Fruit fly (Drosophila melanogaster) whole organism, embryonic: ENCODE results near the gene Ant2.

Experiments used
- Aef1 ChIP-seq: fragments of 200-800 bp; sonication (Bioruptor generic); IDR thresholded peaks from 3 replicates; pipeline ENCODE4 v1.3.6; 2022; ENCODE audit warnings: missing biosample characterization, missing genetic modification characterization
- Blimp-1 ChIP-seq: fragments of 200-800 bp; sonication (Bioruptor generic); optimal IDR thresholded peaks from 3 replicates; lab custom pipeline; 2018; ENCODE audit warnings: missing biosample characterization, missing genetic modification characterization, mild to moderate bottlenecking, moderate library complexity, missing genetic modification reagents
- CG10209 ChIP-seq: fragments of 200-800 bp; sonication (Bioruptor generic); optimal IDR thresholded peaks from 3 replicates; lab custom pipeline; 2017; ENCODE audit warnings: missing biosample characterization, mild to moderate bottlenecking, missing genetic modification characterization, missing genetic modification reagents
- CG13123 ChIP-seq: fragments of 200-800 bp; sonication (Bioruptor generic); optimal IDR thresholded peaks from 2 replicates; lab custom pipeline; 2016; ENCODE audit warnings: missing biosample characterization, missing genetic modification characterization
- CG13624 ChIP-seq: fragments of 200-800 bp; sonication (Bioruptor generic); optimal IDR thresholded peaks from 2 replicates; lab custom pipeline; 2016; ENCODE audit warnings: missing biosample characterization, missing genetic modification characterization
- CG13894 ChIP-seq: fragments of 200-800 bp; sonication (Bioruptor generic); optimal IDR thresholded peaks from 3 replicates; lab custom pipeline; 2018; ENCODE audit warnings: missing biosample characterization, mild to moderate bottlenecking, missing genetic modification characterization, moderate library complexity
- CG16863 ChIP-seq: fragments of 200-800 bp; sonication (Bioruptor generic); optimal IDR thresholded peaks from 3 replicates; lab custom pipeline; 2016; ENCODE audit warnings: missing biosample characterization, missing genetic modification characterization
- CG17829 ChIP-seq: fragments of 200-800 bp; optimal IDR thresholded peaks from 2 replicates; lab custom pipeline; 2019; ENCODE audit warnings: missing biosample characterization, mild to moderate bottlenecking, missing genetic modification characterization, moderate library complexity
- CG18011 ChIP-seq: fragments of 200-800 bp; sonication (Bioruptor generic); optimal IDR thresholded peaks from 2 replicates; lab custom pipeline; 2017; ENCODE audit warnings: missing biosample characterization, missing genetic modification characterization, mild to moderate bottlenecking, moderate library complexity, missing genotype
- CG18599 ChIP-seq: fragments of 200-800 bp; sonication (Bioruptor generic); optimal IDR thresholded peaks from 3 replicates; lab custom pipeline; 2017; ENCODE audit warnings: missing biosample characterization, missing genetic modification characterization, mild to moderate bottlenecking, moderate library complexity, missing genetic modification reagents
- CG2202 ChIP-seq: fragments of 200-800 bp; sonication (Bioruptor generic); optimal IDR thresholded peaks from 2 replicates; lab custom pipeline; 2018; ENCODE audit warnings: missing biosample characterization, mild to moderate bottlenecking, missing genetic modification characterization
- CG2678 ChIP-seq: fragments of 200-800 bp; sonication (Bioruptor generic); optimal IDR thresholded peaks from 3 replicates; lab custom pipeline; 2019; ENCODE audit warnings: missing biosample characterization, mild to moderate bottlenecking, missing genetic modification characterization, moderate library complexity
- CG31441 ChIP-seq: fragments of 200-800 bp; sonication (Bioruptor generic); IDR thresholded peaks from 2 replicates; pipeline ENCODE4 v1.3.6; 2022; ENCODE audit warnings: missing biosample characterization, missing genetic modification characterization
- CG32772 ChIP-seq: fragments of 200-800 bp; sonication (Bioruptor generic); IDR thresholded peaks from 2 replicates; pipeline ENCODE4 v1.3.6; 2022; ENCODE audit warnings: missing biosample characterization, missing genetic modification characterization
- CG42726 ChIP-seq: fragments of 200-800 bp; sonication (Bioruptor generic); IDR thresholded peaks from 2 replicates; pipeline ENCODE4 v1.3.6; 2022; ENCODE audit warnings: missing biosample characterization, missing genetic modification characterization; ENCODE audit not compliant: partially characterized antibody
- CG7372 ChIP-seq: fragments of 200-800 bp; sonication (Bioruptor generic); IDR thresholded peaks from 2 replicates; pipeline ENCODE4 v1.3.6; 2022; ENCODE audit warnings: missing biosample characterization, missing genetic modification characterization
- CG7556 ChIP-seq: fragments of 200-800 bp; sonication (Bioruptor generic); optimal IDR thresholded peaks from 2 replicates; lab custom pipeline; 2017; ENCODE audit warnings: missing biosample characterization, mild to moderate bottlenecking, missing genetic modification characterization
- CG7745 ChIP-seq: fragments of 200-800 bp; sonication (Bioruptor generic); optimal IDR thresholded peaks from 2 replicates; lab custom pipeline; 2018; ENCODE audit warnings: missing biosample characterization, mild to moderate bottlenecking, missing genetic modification characterization, moderate library complexity
- CG9727 ChIP-seq: fragments of 200-800 bp; sonication (Bioruptor generic); optimal IDR thresholded peaks from 3 replicates; lab custom pipeline; 2017; ENCODE audit warnings: missing biosample characterization, mild to moderate bottlenecking, missing genetic modification characterization
- CG9797 ChIP-seq: fragments of 200-800 bp; sonication (Bioruptor generic); optimal IDR thresholded peaks from 3 replicates; lab custom pipeline; 2018; ENCODE audit warnings: missing biosample characterization, mild to moderate bottlenecking, missing genetic modification characterization
- CTCF ChIP-seq: fragments of 200-800 bp; sonication (Bioruptor generic); optimal IDR thresholded peaks from 2 replicates; lab custom pipeline; 2017; ENCODE audit warnings: missing biosample characterization, mild to moderate bottlenecking, missing genetic modification characterization, moderate library complexity
- Dll ChIP-seq: fragments of 200-800 bp; sonication (Bioruptor generic); IDR thresholded peaks from 4 replicates; pipeline ENCODE4 v1.3.6; 2022; ENCODE audit warnings: missing biosample characterization, missing genetic modification characterization; ENCODE audit not compliant: partially characterized antibody
- HmgD ChIP-seq: fragments of 200-800 bp; sonication (Bioruptor generic); optimal IDR thresholded peaks from 3 replicates; lab custom pipeline; 2016; ENCODE audit warnings: missing biosample characterization, missing genetic modification characterization
- Hmx ChIP-seq: fragments of 200-800 bp; sonication (Bioruptor generic); optimal IDR thresholded peaks from 2 replicates; lab custom pipeline; 2016; ENCODE audit warnings: missing biosample characterization, missing genetic modification characterization
- Jarid2 ChIP-seq: fragments of 200-800 bp; sonication (Bioruptor generic); optimal IDR thresholded peaks from 3 replicates; lab custom pipeline; 2017; ENCODE audit warnings: mild to moderate bottlenecking, missing biosample characterization, missing genetic modification reagents, missing genetic modification characterization
- NfI ChIP-seq: fragments of 200-800 bp; sonication (Bioruptor generic); optimal IDR thresholded peaks from 3 replicates; lab custom pipeline; 2018; ENCODE audit warnings: missing biosample characterization, mild to moderate bottlenecking, missing genetic modification characterization, moderate library complexity
- Oaz ChIP-seq: fragments of 200-800 bp; sonication (Bioruptor generic); IDR thresholded peaks from 2 replicates; pipeline ENCODE4 v1.3.6; 2022; ENCODE audit warnings: missing biosample characterization, missing genetic modification characterization
- Poxn ChIP-seq: fragments of 200-800 bp; sonication (Bioruptor generic); IDR thresholded peaks from 2 replicates; pipeline ENCODE4 v1.3.6; 2022; ENCODE audit warnings: missing biosample characterization, missing genetic modification characterization
- Scr ChIP-seq: fragments of 200-800 bp; sonication (Bioruptor generic); IDR thresholded peaks from 2 replicates; pipeline ENCODE4 v1.3.6; 2022; ENCODE audit warnings: missing biosample characterization, missing genetic modification characterization; ENCODE audit not compliant: partially characterized antibody
- Side ChIP-seq: fragments of 200-800 bp; sonication (Bioruptor generic); optimal IDR thresholded peaks from 2 replicates; lab custom pipeline; 2016; ENCODE audit warnings: missing biosample characterization, missing genetic modification characterization
- Trl ChIP-seq, 3 experiments: fragments of >200 bp in 2 of 3; fragments of 200-800 bp in 1 of 3; sonication (Bioruptor generic) in 1 of 3; optimal IDR thresholded peaks; 2 replicates in 1 of 3; 3 replicates in 2 of 3; lab custom pipeline; 2016 to 2017; ENCODE audit warnings: missing biosample characterization in 1 of 3, missing genetic modification characterization in 1 of 3
- Vsx1 ChIP-seq: fragments of 200-800 bp; sonication (Bioruptor generic); optimal IDR thresholded peaks from 2 replicates; lab custom pipeline; 2017; ENCODE audit warnings: missing biosample characterization, mild to moderate bottlenecking, missing genetic modification characterization, missing genetic modification reagents
- YL-1 ChIP-seq: fragments of 200-800 bp; sonication (Bioruptor generic); optimal IDR thresholded peaks from 3 replicates; lab custom pipeline; 2017; ENCODE audit warnings: missing biosample characterization, mild to moderate bottlenecking, missing genetic modification characterization
- aop ChIP-seq: fragments of 200-800 bp; sonication (Bioruptor generic); IDR thresholded peaks from 2 replicates; pipeline ENCODE4 v1.3.6; 2022; ENCODE audit warnings: missing biosample characterization, missing genetic modification characterization
- croc ChIP-seq: fragments of 200-800 bp; sonication (Bioruptor generic); conservative IDR thresholded peaks from 3 replicates; pipeline ENCODE4 v1.3.6; 2022; ENCODE audit warnings: missing biosample characterization, missing genetic modification characterization
- da ChIP-seq: fragments of 200-800 bp; sonication (Bioruptor generic); optimal IDR thresholded peaks from 2 replicates; lab custom pipeline; 2016; ENCODE audit warnings: missing biosample characterization, missing genetic modification characterization
- fd3F ChIP-seq: fragments of 200-800 bp; sonication (Bioruptor generic); optimal IDR thresholded peaks from 2 replicates; lab custom pipeline; 2018; ENCODE audit warnings: missing biosample characterization, mild to moderate bottlenecking, missing genetic modification characterization, moderate library complexity
- ham ChIP-seq: fragments of 200-800 bp; sonication (Bioruptor generic); IDR thresholded peaks from 2 replicates; pipeline ENCODE4 v1.3.6; 2022; ENCODE audit warnings: missing biosample characterization, missing genetic modification characterization
- hb ChIP-seq: fragments of 200-800 bp; sonication (Bioruptor generic); IDR thresholded peaks from 3 replicates; pipeline ENCODE4 v1.3.6; 2022; ENCODE audit warnings: missing biosample characterization, missing genetic modification characterization; ENCODE audit not compliant: partially characterized antibody
- ind ChIP-seq: fragments of 200-800 bp; sonication (Bioruptor generic); optimal IDR thresholded peaks from 3 replicates; lab custom pipeline; 2016; ENCODE audit warnings: missing biosample characterization, missing genetic modification characterization
- ken ChIP-seq: fragments of 200-800 bp; sonication (Bioruptor generic); IDR thresholded peaks from 3 replicates; pipeline ENCODE4 v1.3.6; 2022; ENCODE audit warnings: missing biosample characterization, missing genetic modification characterization
- knrl ChIP-seq: fragments of 200-800 bp; sonication (Bioruptor generic); IDR thresholded peaks from 3 replicates; pipeline ENCODE4 v1.3.6; 2022; ENCODE audit warnings: missing biosample characterization, missing genetic modification characterization; ENCODE audit not compliant: partially characterized antibody
- luna ChIP-seq: fragments of 200-800 bp; sonication (Bioruptor generic); optimal IDR thresholded peaks from 2 replicates; lab custom pipeline; 2016; ENCODE audit warnings: missing biosample characterization, missing genetic modification characterization
- mirr ChIP-seq: fragments of 200-800 bp; sonication (Bioruptor generic); optimal IDR thresholded peaks from 3 replicates; lab custom pipeline; 2018; ENCODE audit warnings: missing biosample characterization, mild to moderate bottlenecking, missing genetic modification characterization
- run ChIP-seq: fragments of 200-800 bp; sonication (Bioruptor generic); optimal IDR thresholded peaks from 3 replicates; lab custom pipeline; 2018; ENCODE audit warnings: missing biosample characterization, mild to moderate bottlenecking, missing genetic modification characterization
- schlank ChIP-seq: fragments of 200-800 bp; sonication (Bioruptor generic); optimal IDR thresholded peaks from 2 replicates; lab custom pipeline; 2018; ENCODE audit warnings: missing biosample characterization, mild to moderate bottlenecking, missing genetic modification characterization
- slp2 ChIP-seq: fragments of 200-800 bp; sonication (Bioruptor generic); optimal IDR thresholded peaks from 2 replicates; lab custom pipeline; 2016; ENCODE audit warnings: missing biosample characterization, missing genetic modification characterization
- tll ChIP-seq, 2 experiments: fragments of 200-800 bp in 1 of 2; fragments of >200 bp in 1 of 2; sonication (Bioruptor generic) in 1 of 2; optimal IDR thresholded peaks; 2 replicates each; lab custom pipeline; 2017 to 2019; ENCODE audit warnings: missing biosample characterization in 2 of 2, missing genetic modification characterization in 2 of 2, mild to moderate bottlenecking in 1 of 2, moderate library complexity in 1 of 2
- zfh1 ChIP-seq: fragments of 200-800 bp; sonication (Bioruptor generic); IDR thresholded peaks from 3 replicates; pipeline ENCODE4 v1.3.6; 2022; ENCODE audit warnings: missing biosample characterization, missing genetic modification characterization

Ant2 gene

DNA sequence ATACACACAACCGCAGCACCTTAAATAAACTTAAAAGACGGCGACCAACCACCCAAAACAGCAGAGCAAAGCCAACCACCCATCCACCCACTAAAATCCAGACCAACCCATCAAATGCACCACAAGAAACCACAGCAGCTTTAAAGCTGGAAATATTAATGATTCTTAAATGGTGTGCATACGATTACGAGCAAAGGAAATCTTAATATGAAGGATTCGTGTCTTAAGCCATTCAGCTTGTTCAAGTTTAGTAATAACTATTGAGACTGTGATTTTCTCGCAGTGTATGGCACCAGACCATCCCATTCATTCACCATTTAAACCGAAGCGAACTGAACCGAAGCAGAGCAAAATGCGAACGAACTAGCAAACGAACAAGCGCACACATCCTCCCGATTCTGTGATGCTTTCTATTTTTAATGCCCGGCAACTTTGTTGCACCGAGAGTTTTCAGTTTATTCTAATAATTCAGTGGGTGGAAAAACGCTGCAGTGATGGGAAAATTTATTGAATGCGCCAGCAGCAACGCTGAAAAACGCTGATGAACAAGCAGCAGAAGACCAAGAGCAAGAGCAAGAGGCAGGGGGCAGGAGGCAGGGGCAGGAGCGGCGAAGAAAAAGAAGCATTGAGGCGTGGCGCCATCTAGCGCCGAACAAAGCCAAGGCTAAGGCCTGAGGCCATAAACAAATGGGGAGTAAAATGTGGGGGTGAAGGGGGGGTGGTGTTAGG lies 49.1 kb downstream of the Ant2 start (continued):
- TF ChIP-seq ken (GFP tag; lab: Robert Waterston, UW) (peak; percentile 88), aop (GFP tag; lab: Robert Waterston, UW) (peak; percentile 74; the same call in 1 of the 2 replicates), run (tag; lab: Kevin White, UChicago) (peak; percentile 81), croc (GFP tag; lab: Robert Waterston, UW) (peak; percentile 79), mirr (GFP tag; lab: Kevin White, UChicago) (peak; percentile 43), CG9797 (GFP tag; lab: Kevin White, UChicago) (no peak), Side (GFP tag; lab: Kevin White, UChicago) (peak; percentile 77), CG7745 (tag; lab: Kevin White, UChicago) (no peak), knrl (GFP tag; lab: Robert Waterston, UW) (no peak), Oaz (GFP tag; lab: Robert Waterston, UW) (peak; percentile 76), CG31441 (GFP tag; lab: Robert Waterston, UW) (peak; percentile 92), NfI (GFP tag; lab: Kevin White, UChicago) (peak; percentile 87), CG32772 (GFP tag; lab: Robert Waterston, UW) (peak; percentile 84), CG2678 (tag; lab: Kevin White, UChicago) (peak; percentile 92), Hmx (no peak), Dll (GFP tag; lab: Robert Waterston, UW) (no peak), schlank (tag; lab: Kevin White, UChicago) (peak; percentile 77), ham (GFP tag; lab: Robert Waterston, UW) (no peak), Poxn (GFP tag; lab: Robert Waterston, UW) (no peak), CG13624 (GFP tag; lab: Kevin White, UChicago) (peak; percentile 81), slp2 (peak; percentile 84), Trl (optimal IDR thresholded peaks at IDR 0.05; lab: Kevin White, UChicago) (no peak), Trl (GFP tag; optimal IDR thresholded peaks at IDR 0.05; lab: Kevin White, UChicago) (peak; percentile 73), CG7372 (GFP tag; lab: Robert Waterston, UW) (peak; percentile 78), CG13123 (peak; percentile 13), ind (peak; percentile 75), Aef1 (GFP tag; lab: Robert Waterston, UW) (peak; percentile 82), Scr (GFP tag; lab: Robert Waterston, UW) (no peak), CG13894 (tag; lab: Kevin White, UChicago) (peak; percentile 76), CG2202 (tag; lab: Kevin White, UChicago) (peak; percentile 70), CG16863 (GFP tag; lab: Kevin White, UChicago) (peak; percentile 87), CG10209 (GFP tag; lab: Kevin White, UChicago) (peak; percentile 85), Blimp-1 (GFP tag; lab: Kevin White, UChicago) (peak; percentile 90), zfh1 (peak; percentile 91), fd3F (GFP tag; lab: Kevin White, UChicago) (peak; percentile 67), CG18599 (GFP tag; lab: Kevin White, UChicago) (peak; percentile 94), YL-1 (GFP tag; lab: Kevin White, UChicago) (no peak), da (GFP tag; lab: Kevin White, UChicago) (peak; percentile 57), hb (GFP tag; lab: Robert Waterston, UW) (no peak), Vsx1 (GFP tag; lab: Kevin White, UChicago) (peak; percentile 73), HmgD (GFP tag; lab: Kevin White, UChicago) (peak; percentile 4), CG18011 (GFP tag; lab: Kevin White, UChicago) (peak; percentile 72), CG7556 (GFP tag; lab: Kevin White, UChicago) (peak; percentile 91), CG42726 (GFP tag; lab: Robert Waterston, UW) (no peak), CTCF (GFP tag; lab: Kevin White, UChicago) (peak; percentile 88), luna (GFP tag; lab: Kevin White, UChicago) (no peak), CG17829 (peak; percentile 89), Jarid2 (GFP tag; lab: Kevin White, UChicago) (peak; percentile 51), tll (GFP tag; optimal IDR thresholded peaks at IDR 0.05; lab: Kevin White, UChicago) (no peak), CG9727 (GFP tag; lab: Kevin White, UChicago) (peak; percentile 73)
